Fruit fly (Drosophila melanogaster): ENCODE results near the gene CG33768.

DNA sequence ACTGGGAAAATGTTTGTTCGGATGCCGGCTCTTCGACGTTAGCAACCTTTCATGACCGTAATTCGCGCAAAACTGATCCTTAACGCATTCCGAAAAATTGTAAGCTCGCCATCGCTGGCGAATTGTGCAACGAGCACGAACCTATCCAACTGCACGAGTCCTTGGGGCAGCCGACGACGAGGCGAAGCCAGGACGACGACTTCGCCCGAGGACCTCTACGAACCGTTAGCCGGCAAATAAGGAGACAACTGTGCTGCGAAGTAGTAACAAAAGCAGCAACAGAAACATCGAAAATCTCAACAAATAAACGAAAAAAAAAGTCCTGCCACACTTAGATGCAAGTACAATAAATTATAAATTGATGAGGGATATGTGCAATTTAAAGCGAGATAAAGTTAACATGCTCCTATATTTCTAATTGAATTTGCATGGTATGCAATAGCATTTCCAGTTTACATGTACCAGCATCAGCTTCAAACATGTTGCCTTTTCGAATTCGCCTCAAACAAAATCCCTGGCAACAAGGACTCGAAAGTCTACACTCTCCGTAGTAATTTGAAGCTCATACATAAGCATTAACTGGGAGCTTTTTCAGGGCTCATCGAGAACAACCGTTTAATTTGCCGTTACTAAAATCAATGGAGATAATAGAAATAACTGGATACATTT lies 9.0 kb upstream of the CG33768 start, which contains the start of gene CG14459:
- TF ChIP-seq Pif1A (GFP tag; optimal IDR thresholded peaks at IDR 0.05) (no peak), CG4496 (GFP tag; IDR thresholded peaks at IDR 0.05) (no peak), Snoo (tag; optimal IDR thresholded peaks at IDR 0.05) (no peak), CG9948 (tag; optimal IDR thresholded peaks at IDR 0.05) (no peak), Pif1B (GFP tag; optimal IDR thresholded peaks at IDR 0.05) (no peak), CG32121 (GFP tag; IDR thresholded peaks at IDR 0.05) (no peak), CG10348 (GFP tag; IDR thresholded peaks at IDR 0.05) (no peak), EcR (GFP tag; optimal IDR thresholded peaks at IDR 0.05) (no peak)

Measured in whole organism, pupa.